Worm (Caenorhabditis elegans) whole organism, L3 larva: ENCODE results near the gene nspd-2.

Source experiments
- ama-1 ChIP-seq: fragments of 150-350 bp; optimal IDR thresholded peaks from 2 replicates; lab custom pipeline; 2018
- elt-1 ChIP-seq: fragments of 150-350 bp; optimal IDR thresholded peaks from 2 replicates; lab custom pipeline; 2014; ENCODE audit warnings: missing biosample characterization, missing genetic modification characterization
- fos-1 ChIP-seq: fragments of 150-350 bp; optimal IDR thresholded peaks from 2 replicates; lab custom pipeline; 2014; ENCODE audit warnings: missing biosample characterization, missing genetic modification characterization
- nhr-12 ChIP-seq: fragments of 150-350 bp; optimal IDR thresholded peaks from 2 replicates; lab custom pipeline; 2014; ENCODE audit warnings: missing biosample characterization, missing genetic modification characterization

- no peak for TF ChIP-seq elt-1 (tag; lab: Kevin White, UChicago)
- no peak for TF ChIP-seq nhr-12 (tag; lab: Kevin White, UChicago)
- no peak for TF ChIP-seq fos-1 (tag; lab: Kevin White, UChicago)
- no peak for TF ChIP-seq ama-1 (lab: Kevin White, UChicago)
These were observed 35.1 kb downstream of the nspd-2 start, which contains the start of gene nhr-4 for ce11 chrIV:9878893-9879379.
